Fruit fly (Drosophila melanogaster) S2 (cell line): ENCODE data around the gene Fuca.

ENCODE experiments used
- CG8478 ChIP-seq: fragments of >200 bp; optimal IDR thresholded peaks from 2 replicates; lab custom pipeline; 2018
- CTCF ChIP-seq, 2 experiments: fragments of >200 bp; optimal IDR thresholded peaks; 2 replicates each; lab custom pipeline; 2018

- TF ChIP-seq CG8478: no peak
- no peak for TF ChIP-seq CTCF (optimal IDR thresholded peaks at IDR 0.05; lab: Kevin White, UChicago)
Observed at dm6 chr3L:11530370-11530769, 7.9 kb upstream of the Fuca start.
